Worm (Caenorhabditis elegans): ENCODE results near the gene acbp-5.

DNA sequence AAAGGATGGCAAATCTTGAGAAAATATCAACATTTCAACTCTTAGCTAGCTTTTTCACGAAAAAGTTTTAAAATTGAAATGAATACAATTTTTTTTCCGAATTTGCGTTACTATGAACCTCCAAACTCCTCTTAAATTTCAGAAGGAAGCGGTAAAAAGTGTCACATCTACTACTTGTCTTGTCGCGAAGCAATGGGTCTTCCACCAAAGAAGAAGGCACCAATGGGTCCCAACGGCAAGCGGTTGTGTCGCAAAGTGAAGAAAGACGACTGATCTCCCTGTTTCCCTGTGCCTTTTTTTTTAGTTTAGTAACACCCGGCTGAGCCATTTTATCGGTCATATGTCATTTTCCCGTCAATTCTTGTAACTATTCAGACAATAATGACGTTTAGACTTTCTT, 20.5 kb downstream of the acbp-5 start:
- no peak for TF ChIP-seq pha-4 (tag; optimal IDR thresholded peaks at IDR 0.05)
- no peak for TF ChIP-seq lin-54 (GFP tag; optimal IDR thresholded peaks at IDR 0.05)
- no peak for TF ChIP-seq cebp-1 (GFP tag; IDR thresholded peaks at IDR 0.05)
- no peak for TF ChIP-seq cebp-1 (tag; optimal IDR thresholded peaks at IDR 0.05)
- no peak for TF ChIP-seq D2030.7 (GFP tag; IDR thresholded peaks at IDR 0.05)
- TF ChIP-seq dpl-1 (GFP tag; optimal IDR thresholded peaks at IDR 0.05) = no peak
- TF ChIP-seq madf-8 (GFP tag; conservative IDR thresholded peaks at IDR 0.05) = no peak

Measured in whole organism, young adult.